Fruit fly (Drosophila melanogaster) whole organism, wandering third instar larva: ENCODE data around the gene BckdhA.

ENCODE experiments used
- Abd-B ChIP-seq: fragments of >200 bp; optimal IDR thresholded peaks from 2 replicates; lab custom pipeline; 2017; ENCODE audit warnings: missing biosample characterization, missing genetic modification characterization
- CG32264 ChIP-seq: fragments of 200-800 bp; sonication (Bioruptor generic); optimal IDR thresholded peaks from 2 replicates; lab custom pipeline; 2016; ENCODE audit warnings: missing biosample characterization, missing genetic modification characterization
- CG9705 ChIP-seq: fragments of 200-800 bp; sonication (Bioruptor generic); optimal IDR thresholded peaks from 2 replicates; lab custom pipeline; 2018; ENCODE audit warnings: missing biosample characterization, mild to moderate bottlenecking, missing genetic modification characterization
- CrebA ChIP-seq: fragments of 200-800 bp; sonication (Bioruptor generic); optimal IDR thresholded peaks from 2 replicates; lab custom pipeline; 2016; ENCODE audit warnings: missing biosample characterization, mild to moderate bottlenecking, missing genetic modification characterization, borderline replicate concordance
- Dfd ChIP-seq: fragments of >200 bp; optimal IDR thresholded peaks from 2 replicates; lab custom pipeline; 2017; ENCODE audit warnings: missing biosample characterization, missing genetic modification characterization
- Dif ChIP-seq: fragments of 200-275, 200-300 bp; sonication (Bioruptor generic); optimal IDR thresholded peaks from 2 replicates; lab custom pipeline; 2018; ENCODE audit warnings: missing biosample characterization, missing genetic modification characterization; ENCODE audit not compliant: partially characterized antibody
- GATAd ChIP-seq: sonication (Bioruptor generic); optimal IDR thresholded peaks from 2 replicates; lab custom pipeline; 2016; ENCODE audit warnings: missing biosample characterization, missing genetic modification characterization
- HLH106 ChIP-seq: fragments of 200-800 bp; optimal IDR thresholded peaks from 3 replicates; lab custom pipeline; 2019; ENCODE audit warnings: missing biosample characterization, mild to moderate bottlenecking, missing genetic modification characterization, moderate library complexity
- Hnf4 ChIP-seq: fragments of 200-800 bp; sonication (Bioruptor generic); optimal IDR thresholded peaks from 2 replicates; lab custom pipeline; 2016; ENCODE audit warnings: missing biosample characterization, mild to moderate bottlenecking, missing genetic modification characterization
- Hr78 ChIP-seq: fragments of >200 bp; optimal IDR thresholded peaks from 2 replicates; lab custom pipeline; 2017; ENCODE audit warnings: missing biosample characterization, missing genetic modification characterization
- Hr83 ChIP-seq: fragments of 200-300 bp; sonication (Bioruptor generic); optimal IDR thresholded peaks from 2 replicates; lab custom pipeline; 2016; ENCODE audit warnings: missing biosample characterization, mild to moderate bottlenecking, missing genetic modification characterization, moderate library complexity; ENCODE audit not compliant: poor library complexity, severe bottlenecking
- Jra ChIP-seq: sonication (Bioruptor generic); optimal IDR thresholded peaks from 2 replicates; lab custom pipeline; 2016; ENCODE audit warnings: missing biosample characterization, missing genetic modification characterization
- Mio ChIP-seq: sonication (Bioruptor generic); optimal IDR thresholded peaks from 2 replicates; lab custom pipeline; 2016; ENCODE audit warnings: missing biosample characterization, missing genetic modification characterization
- Myc ChIP-seq: fragments of >200 bp; optimal IDR thresholded peaks from 2 replicates; lab custom pipeline; 2017
- N ChIP-seq: fragments of >200 bp; optimal IDR thresholded peaks from 2 replicates; lab custom pipeline; 2018; ENCODE audit warnings: missing biosample characterization, missing external identifiers, missing genetic modification characterization
- OdsH ChIP-seq: fragments of 200-800 bp; sonication (Bioruptor generic); optimal IDR thresholded peaks from 2 replicates; lab custom pipeline; 2016; ENCODE audit warnings: missing biosample characterization, mild to moderate bottlenecking, missing genetic modification characterization
- Rel ChIP-seq, 2 experiments: fragments of 200-800 bp; sonication (Bioruptor generic) in 1 of 2; optimal IDR thresholded peaks; 2 replicates in 1 of 2; 3 replicates in 1 of 2; lab custom pipeline; 2016 to 2019; ENCODE audit warnings: mild to moderate bottlenecking in 2 of 2, missing biosample characterization in 2 of 2, missing genetic modification characterization in 2 of 2, moderate library complexity in 1 of 2
- Sp1 ChIP-seq: fragments of 200-800 bp; sonication (Bioruptor generic); optimal IDR thresholded peaks from 3 replicates; lab custom pipeline; 2019; ENCODE audit warnings: missing biosample characterization, mild to moderate bottlenecking, missing genetic modification characterization, moderate library complexity
- Vsx2 ChIP-seq: fragments of 200-300, 225-300 bp; sonication (Bioruptor generic); optimal IDR thresholded peaks from 2 replicates; lab custom pipeline; 2018; ENCODE audit warnings: missing biosample characterization, missing genetic modification characterization; ENCODE audit not compliant: partially characterized antibody
- br ChIP-seq: fragments of 200-800 bp; sonication (Bioruptor generic); optimal IDR thresholded peaks from 2 replicates; lab custom pipeline; 2016; ENCODE audit warnings: missing biosample characterization, missing genetic modification characterization
- brk ChIP-seq: fragments of 200-800 bp; sonication (Bioruptor generic); optimal IDR thresholded peaks from 2 replicates; lab custom pipeline; 2016; ENCODE audit warnings: missing biosample characterization, mild to moderate bottlenecking, missing genetic modification characterization
- dl ChIP-seq, 2 experiments: fragments of 175-275, 200-275 bp in 1 of 2; fragments of 200-275 bp in 1 of 2; sonication (Bioruptor generic); optimal IDR thresholded peaks; lab custom pipeline; 2018; ENCODE audit warnings: mild to moderate bottlenecking in 2 of 2, missing biosample characterization in 2 of 2, missing genetic modification characterization in 2 of 2, moderate library complexity in 2 of 2; ENCODE audit not compliant: partially characterized antibody in 2 of 2, insufficient read depth in 1 of 2
- dmrt93B ChIP-seq: fragments of 200-800 bp; sonication (Bioruptor generic); optimal IDR thresholded peaks from 2 replicates; lab custom pipeline; 2018; ENCODE audit warnings: missing biosample characterization, mild to moderate bottlenecking, missing genetic modification characterization
- dsf ChIP-seq: sonication (Bioruptor generic); optimal IDR thresholded peaks from 2 replicates; lab custom pipeline; 2016; ENCODE audit warnings: missing biosample characterization, missing genetic modification characterization, borderline replicate concordance
- ey ChIP-seq: fragments of 200-800 bp; sonication (Bioruptor generic); optimal IDR thresholded peaks from 2 replicates; lab custom pipeline; 2016; ENCODE audit warnings: missing biosample characterization, missing genetic modification characterization
- foxo ChIP-seq, 2 experiments: fragments of 200-800 bp; sonication (Bioruptor generic); optimal IDR thresholded peaks; 2 replicates in 1 of 2; 3 replicates in 1 of 2; lab custom pipeline; 2016 to 2017; ENCODE audit warnings: missing biosample characterization in 2 of 2, missing genetic modification characterization in 2 of 2
- fru ChIP-seq: fragments of 200-800 bp; sonication (Bioruptor generic); optimal IDR thresholded peaks from 3 replicates; lab custom pipeline; 2016; ENCODE audit warnings: missing biosample characterization, mild to moderate bottlenecking, missing genetic modification characterization
- h ChIP-seq: fragments of 200-800 bp; sonication (Bioruptor generic); optimal IDR thresholded peaks from 3 replicates; lab custom pipeline; 2016; ENCODE audit warnings: missing biosample characterization, mild to moderate bottlenecking, missing genetic modification characterization
- jim ChIP-seq: fragments of 175-275, 200-325 bp; sonication (Bioruptor generic); optimal IDR thresholded peaks from 2 replicates; lab custom pipeline; 2016; ENCODE audit warnings: missing biosample characterization, mild to moderate bottlenecking, missing genetic modification characterization
- lola ChIP-seq: fragments of >200 bp; optimal IDR thresholded peaks from 2 replicates; lab custom pipeline; 2017; ENCODE audit warnings: missing biosample characterization, missing genetic modification characterization
- pan ChIP-seq: fragments of >200 bp; optimal IDR thresholded peaks from 2 replicates; lab custom pipeline; 2017
- psq ChIP-seq: fragments of 200-800 bp; sonication (Bioruptor generic); optimal IDR thresholded peaks from 3 replicates; lab custom pipeline; 2017; ENCODE audit warnings: missing biosample characterization, mild to moderate bottlenecking, missing genetic modification characterization, moderate library complexity
- rgr ChIP-seq: fragments of 200-800 bp; sonication (Bioruptor generic); optimal IDR thresholded peaks from 3 replicates; lab custom pipeline; 2016; ENCODE audit warnings: missing biosample characterization, mild to moderate bottlenecking, missing genetic modification characterization
- sage ChIP-seq: fragments of 200-800 bp; sonication (Bioruptor generic); optimal IDR thresholded peaks from 2 replicates; lab custom pipeline; 2016; ENCODE audit warnings: missing biosample characterization, mild to moderate bottlenecking, missing genetic modification characterization
- sv ChIP-seq: fragments of 200-800 bp; sonication (Bioruptor generic); optimal IDR thresholded peaks from 3 replicates; lab custom pipeline; 2016; ENCODE audit warnings: missing biosample characterization, missing genetic modification characterization
- tai ChIP-seq: sonication (Bioruptor generic); optimal IDR thresholded peaks from 2 replicates; lab custom pipeline; 2016; ENCODE audit warnings: missing biosample characterization, missing genetic modification characterization
- usp ChIP-seq: fragments of >200 bp; optimal IDR thresholded peaks from 2 replicates; lab custom pipeline; 2017; ENCODE audit warnings: missing biosample characterization, missing genetic modification characterization
- woc ChIP-seq: sonication (Bioruptor generic); optimal IDR thresholded peaks from 2 replicates; lab custom pipeline; 2016; ENCODE audit warnings: missing biosample characterization, mild to moderate bottlenecking, missing genetic modification characterization

Gene BckdhA

dm6 chr3R:9529913-9530312 is 25.7 kb upstream of the BckdhA start:
- TF ChIP-seq usp (GFP tag; lab: Kevin White, UChicago) = no peak
- no peak for TF ChIP-seq CG9705
- no peak for TF ChIP-seq psq (GFP tag; lab: Kevin White, UChicago)

DNA sequence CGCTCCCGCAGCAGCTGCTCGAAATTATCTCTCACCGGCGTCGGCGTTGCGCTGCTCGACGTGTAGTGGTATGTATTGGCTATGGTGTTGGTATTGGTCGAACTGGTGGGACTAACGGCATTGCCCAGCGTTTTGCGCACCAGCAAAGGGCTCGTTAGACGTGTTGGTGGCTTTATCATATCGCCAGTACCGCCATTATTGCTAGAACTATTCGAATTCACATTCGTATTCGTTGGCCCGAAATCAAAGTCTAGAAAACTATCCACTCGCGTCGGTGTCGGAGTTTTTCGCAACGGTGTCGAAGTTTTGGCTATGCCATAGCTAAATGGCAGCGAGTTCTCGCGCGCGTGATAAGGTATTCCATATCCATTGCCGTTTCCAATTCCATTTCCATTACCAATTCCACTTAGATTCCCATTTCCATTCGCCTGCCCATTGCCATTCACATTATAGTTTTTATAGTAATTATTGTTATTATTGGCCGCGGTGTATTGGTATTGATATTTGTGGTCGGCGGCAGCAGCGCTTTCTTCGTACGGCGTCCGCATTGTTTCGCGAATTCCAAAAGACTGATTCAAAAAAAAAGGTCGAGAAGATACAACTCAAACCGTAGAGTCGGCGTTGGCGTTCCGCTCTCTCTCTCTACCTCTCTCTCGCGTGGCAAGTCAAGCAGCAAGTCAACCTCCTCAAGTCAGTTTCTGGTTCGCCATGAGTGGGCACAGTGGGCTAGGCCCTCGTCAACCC is 23.0 kb upstream of the BckdhA start, which contains the start of gene by:
by (minus strand) TSS at position 575 of the 744 bp plus-strand sequence.
- TF ChIP-seq jim (GFP tag; lab: Kevin White, UChicago) = peak; percentile 84
- TF ChIP-seq Vsx2 (GFP tag; lab: Kevin White, UChicago) = peak; percentile 37
- peak; percentile 15 for TF ChIP-seq Hr83 (GFP tag; lab: Kevin White, UChicago)
- peak; percentile 82 for TF ChIP-seq Dif (GFP tag; lab: Kevin White, UChicago)
- TF ChIP-seq rgr (GFP tag; lab: Kevin White, UChicago) = no peak
- TF ChIP-seq dl (GFP tag; optimal IDR thresholded peaks at IDR 0.05; lab: Kevin White, UChicago; ENCODE audit: insufficient read depth in 1 of 2, partially characterized antibody in 2 of 2) = peak; percentile 74 to 83

- TF ChIP-seq brk (GFP tag; lab: Kevin White, UChicago) (peak; percentile 74), tai (peak; percentile 92), sv (peak; percentile 79), Hr78 (GFP tag; lab: Kevin White, UChicago) (no peak), pan (lab: Kevin White, UChicago) (no peak), br (GFP tag; lab: Kevin White, UChicago) (peak; percentile 97), Hnf4 (peak; percentile 85), Dfd (GFP tag; lab: Kevin White, UChicago) (no peak), h (GFP tag; lab: Kevin White, UChicago) (peak; percentile 95), foxo (GFP tag; optimal IDR thresholded peaks at IDR 0.05; lab: Kevin White, UChicago) (peak; percentile 76 to 98), dl (GFP tag; optimal IDR thresholded peaks at IDR 0.05; lab: Kevin White, UChicago; ENCODE audit: insufficient read depth in 1 of 2, partially characterized antibody in 2 of 2) (peak; percentile 89 to 97), Abd-B (GFP tag; lab: Kevin White, UChicago) (no peak), CrebA (GFP tag; lab: Kevin White, UChicago) (peak; percentile 74), dmrt93B (GFP tag; lab: Kevin White, UChicago) (peak; percentile 97), Jra (GFP tag; lab: Kevin White, UChicago) (peak; percentile 96), sage (GFP tag; lab: Kevin White, UChicago) (peak; percentile 47), usp (GFP tag; lab: Kevin White, UChicago) (peak; percentile 18), dsf (GFP tag; lab: Kevin White, UChicago) (peak; percentile 74), Dif (GFP tag; lab: Kevin White, UChicago) (peak; percentile 98), Hr83 (GFP tag; lab: Kevin White, UChicago) (peak; percentile 65), HLH106 (tag; lab: Kevin White, UChicago) (peak; percentile 96), Myc (lab: Kevin White, UChicago) (no peak), lola (GFP tag; lab: Kevin White, UChicago) (no peak), CG9705 (peak; percentile 94), N (GFP tag; lab: Kevin White, UChicago) (no peak), Rel (GFP tag; optimal IDR thresholded peaks at IDR 0.05; lab: Kevin White, UChicago) (peak; percentile 69), Rel (tag; optimal IDR thresholded peaks at IDR 0.05; lab: Kevin White, UChicago) (peak; percentile 74), ey (GFP tag; lab: Kevin White, UChicago) (peak; percentile 96), Sp1 (GFP tag; lab: Kevin White, UChicago) (peak; percentile 98), jim (GFP tag; lab: Kevin White, UChicago) (no peak), fru (GFP tag; lab: Kevin White, UChicago) (peak; percentile 98), OdsH (GFP tag; lab: Kevin White, UChicago) (peak; percentile 97), Vsx2 (GFP tag; lab: Kevin White, UChicago) (peak; percentile 87), woc (GFP tag; lab: Kevin White, UChicago) (peak; percentile 97), GATAd (GFP tag; lab: Kevin White, UChicago) (peak; percentile 54), Mio (GFP tag; lab: Kevin White, UChicago) (peak; percentile 64), CG32264 (peak; percentile 82), rgr (GFP tag; lab: Kevin White, UChicago) (peak; percentile 95), psq (GFP tag; lab: Kevin White, UChicago) (peak; percentile 95)
Measured at dm6 chr3R:9533181-9534124, 22.1 kb upstream of the BckdhA start.
